Fruit fly (Drosophila melanogaster): ENCODE results near the gene CG4995.

CG4995 gene

DNA sequence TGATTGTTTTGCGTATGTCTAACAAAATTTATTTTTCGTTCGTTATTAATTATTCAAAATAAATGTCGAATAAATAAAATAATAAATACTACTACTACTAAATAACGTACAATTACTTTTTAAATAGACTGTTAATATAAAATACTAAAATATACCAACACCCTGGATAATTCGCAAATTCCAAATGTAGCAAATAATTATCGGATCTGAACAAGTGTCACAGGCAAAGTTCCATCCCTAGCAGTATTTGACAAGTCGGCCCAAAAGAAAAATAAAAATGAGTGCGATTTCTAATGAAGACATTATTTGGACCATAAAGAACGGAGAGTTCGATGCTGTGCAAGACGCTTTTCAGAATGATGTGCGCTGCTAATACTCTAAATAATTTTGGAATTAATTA lies 19.1 kb downstream of the CG4995 start, which contains the start of gene CG31715 (continued):
- TF ChIP-seq sisA (GFP tag; IDR thresholded peaks at IDR 0.05), result no peak
- TF ChIP-seq CG8359 (GFP tag; optimal IDR thresholded peaks at IDR 0.05; ENCODE audit: borderline replicate concordance), result no peak
- TF ChIP-seq CG9609 (GFP tag; optimal IDR thresholded peaks at IDR 0.05), result no peak
- no peak for TF ChIP-seq CG12744 (GFP tag; optimal IDR thresholded peaks at IDR 0.05)
- no peak for TF ChIP-seq CG12942 (GFP tag; optimal IDR thresholded peaks at IDR 0.05)
- no peak for TF ChIP-seq Dad (GFP tag; optimal IDR thresholded peaks at IDR 0.05)
- TF ChIP-seq CG6813 (GFP tag; optimal IDR thresholded peaks at IDR 0.05), result no peak
- TF ChIP-seq HHEX (GFP tag; optimal IDR thresholded peaks at IDR 0.05), result no peak
- no peak for TF ChIP-seq CG4282 (GFP tag; optimal IDR thresholded peaks at IDR 0.05)
- no peak for TF ChIP-seq CG10565 (GFP tag; optimal IDR thresholded peaks at IDR 0.05)
- TF ChIP-seq CG1832 (GFP tag; optimal IDR thresholded peaks at IDR 0.05), result no peak
- TF ChIP-seq tll (GFP tag; optimal IDR thresholded peaks at IDR 0.05), result no peak
- no peak for TF ChIP-seq CG16815 (GFP tag; optimal IDR thresholded peaks at IDR 0.05)
- TF ChIP-seq crol (GFP tag; IDR thresholded peaks at IDR 0.05), result no peak
- no peak for TF ChIP-seq CG12071 (GFP tag; optimal IDR thresholded peaks at IDR 0.05)
- peak; percentile 49; the same call in 1 of the 2 replicates for TF ChIP-seq rib (GFP tag; IDR thresholded peaks at IDR 0.05)
- peak in 1 of 2 experiments; percentile 41 for TF ChIP-seq dpn (GFP tag; optimal IDR thresholded peaks at IDR 0.05)
- no peak for TF ChIP-seq D19B (GFP tag; optimal IDR thresholded peaks at IDR 0.05)
- peak; percentile 40 for TF ChIP-seq unpg (GFP tag; optimal IDR thresholded peaks at IDR 0.05)
- TF ChIP-seq CG14965 (GFP tag; optimal IDR thresholded peaks at IDR 0.05; ENCODE audit: borderline replicate concordance), result no peak
- TF ChIP-seq TFAM (GFP tag; optimal IDR thresholded peaks at IDR 0.05), result no peak
- TF ChIP-seq btn (GFP tag; optimal IDR thresholded peaks at IDR 0.05), result no peak
- TF ChIP-seq Trl (optimal IDR thresholded peaks at IDR 0.05), result no peak
- TF ChIP-seq Trl (GFP tag; optimal IDR thresholded peaks at IDR 0.05), result no peak
- TF ChIP-seq CG11560 (tag; IDR thresholded peaks at IDR 0.05), result no peak
- TF ChIP-seq chif (GFP tag; optimal IDR thresholded peaks at IDR 0.05), result no peak
- TF ChIP-seq CG9727 (GFP tag; optimal IDR thresholded peaks at IDR 0.05), result no peak
- TF ChIP-seq CG3281 (GFP tag; optimal IDR thresholded peaks at IDR 0.05), result no peak
- TF ChIP-seq Jarid2 (GFP tag; optimal IDR thresholded peaks at IDR 0.05), result no peak
- no peak for TF ChIP-seq Fer3 (tag; optimal IDR thresholded peaks at IDR 0.05)
- peak; percentile 45; the same call in 1 of the 3 replicates for TF ChIP-seq Opbp (GFP tag; IDR thresholded peaks at IDR 0.05; ENCODE audit: partially characterized antibody)
- TF ChIP-seq Oli (tag; optimal IDR thresholded peaks at IDR 0.05), result no peak
- TF ChIP-seq Max (GFP tag; optimal IDR thresholded peaks at IDR 0.05), result no peak
- TF ChIP-seq tap (tag; optimal IDR thresholded peaks at IDR 0.05), result no peak
- no peak for TF ChIP-seq pros (GFP tag; optimal IDR thresholded peaks at IDR 0.05)
- no peak for TF ChIP-seq insv (GFP tag; optimal IDR thresholded peaks at IDR 0.05)
- no peak for TF ChIP-seq CG33557 (GFP tag; optimal IDR thresholded peaks at IDR 0.05)
- TF ChIP-seq CG5245 (GFP tag; optimal IDR thresholded peaks at IDR 0.05), result no peak
- TF ChIP-seq CG13296 (GFP tag; optimal IDR thresholded peaks at IDR 0.05), result no peak
- TF ChIP-seq CG34224 (GFP tag; IDR thresholded peaks at IDR 0.05; ENCODE audit: partially characterized antibody), result peak; percentile 72
- no peak for TF ChIP-seq ap (GFP tag; IDR thresholded peaks at IDR 0.05)
- peak; percentile 10 for TF ChIP-seq CG18262 (tag; optimal IDR thresholded peaks at IDR 0.05)
- TF ChIP-seq CG2712 (tag; optimal IDR thresholded peaks at IDR 0.05), result peak; percentile 25
- no peak for TF ChIP-seq ttk (GFP tag; IDR thresholded peaks at IDR 0.05)
- TF ChIP-seq fd102C (GFP tag; optimal IDR thresholded peaks at IDR 0.05), result no peak
- no peak for TF ChIP-seq bab2 (GFP tag; optimal IDR thresholded peaks at IDR 0.05)
- peak in 1 of 2 experiments; percentile 7 for TF ChIP-seq bsh (GFP tag; optimal IDR thresholded peaks at IDR 0.05)
- no peak for TF ChIP-seq yki (optimal IDR thresholded peaks at IDR 0.05)
- no peak for TF ChIP-seq CG4730 (GFP tag; IDR thresholded peaks at IDR 0.05)
- TF ChIP-seq CG17829 (tag; optimal IDR thresholded peaks at IDR 0.05), result peak; percentile 16
- no peak for TF ChIP-seq Camta (GFP tag; optimal IDR thresholded peaks at IDR 0.05)
